Worm (Caenorhabditis elegans): Measurements from ENCODE around the gene F35H8.2.

- TF ChIP-seq lin-39 (tag; optimal IDR thresholded peaks at IDR 0.05) = no peak
- no peak for TF ChIP-seq nhr-77 (tag; optimal IDR thresholded peaks at IDR 0.05)
- TF ChIP-seq snpc-4 (tag; optimal IDR thresholded peaks at IDR 0.05) = no peak
- no peak for TF ChIP-seq nhr-6 (tag; optimal IDR thresholded peaks at IDR 0.05)
- no peak for TF ChIP-seq blmp-1 (tag; optimal IDR thresholded peaks at IDR 0.05; ENCODE audit: insufficient read depth)
- no peak for TF ChIP-seq skn-1 (tag; optimal IDR thresholded peaks at IDR 0.05)
- no peak for TF ChIP-seq egl-27 (tag; optimal IDR thresholded peaks at IDR 0.05)
- TF ChIP-seq ztf-11 (tag; optimal IDR thresholded peaks at IDR 0.05) = no peak
- no peak for TF ChIP-seq alr-1 (tag; optimal IDR thresholded peaks at IDR 0.05)
Observed at ce11 chrII:9606485-9607036, 51.3 kb downstream of the F35H8.2 start.

Measured in whole organism, L2 larva.